Worm (Caenorhabditis elegans) whole organism, L4 larva: ENCODE results near the gene W02A2.9.

Source experiments
- R02D3.7 ChIP-seq: fragments of 150-350 bp; sonication (generic microtip); optimal IDR thresholded peaks from 3 replicates; lab custom pipeline; 2014; ENCODE audit warnings: missing biosample characterization, missing genetic modification characterization
- Y48G9A.11 ChIP-seq: fragments of 200-800 bp; sonication (Bioruptor generic); IDR thresholded peaks from 2 replicates; pipeline ENCODE4 v1.3.6; 2022; ENCODE audit warnings: missing genetic modification reagents, missing genetic modification characterization, missing compliant biosample characterization
- Y5F2A.4 ChIP-seq: fragments of 200-800 bp; sonication (Bioruptor generic); optimal IDR thresholded peaks from 2 replicates; lab custom pipeline; 2018; ENCODE audit warnings: mild to moderate bottlenecking, missing genetic modification characterization, missing compliant biosample characterization
- ceh-32 ChIP-seq: sonication (generic microtip); optimal IDR thresholded peaks from 2 replicates; lab custom pipeline; 2016; ENCODE audit warnings: mild to moderate bottlenecking, missing genetic modification characterization, missing compliant biosample characterization; ENCODE audit not compliant: poor library complexity
- ceh-44 ChIP-seq: fragments of 200-800 bp; sonication (Bioruptor generic); IDR thresholded peaks from 2 replicates; pipeline ENCODE4 v1.3.6; 2022; ENCODE audit warnings: missing genetic modification reagents, missing genetic modification characterization, missing compliant biosample characterization
- ceh-82 ChIP-seq: sonication (generic microtip); optimal IDR thresholded peaks from 2 replicates; lab custom pipeline; 2017; ENCODE audit warnings: missing biosample characterization, missing genetic modification characterization
- cey-2 ChIP-seq: sonication (generic microtip); optimal IDR thresholded peaks from 3 replicates; lab custom pipeline; 2017; ENCODE audit warnings: missing genetic modification characterization, mild to moderate bottlenecking, missing compliant biosample characterization, antibody characterized with exemption, borderline replicate concordance; ENCODE audit not compliant: insufficient read depth
- dmd-9 ChIP-seq: fragments of 200-800 bp; sonication (Bioruptor generic); IDR thresholded peaks from 2 replicates; pipeline ENCODE4 v1.3.6; 2022; ENCODE audit warnings: missing genetic modification reagents, missing genetic modification characterization, missing compliant biosample characterization
- dpl-1 ChIP-seq: fragments of 150-350 bp; optimal IDR thresholded peaks from 2 replicates; lab custom pipeline; 2014; ENCODE audit warnings: missing biosample characterization, missing genetic modification reagents, missing genetic modification characterization
- duxl-1 ChIP-seq: sonication (generic microtip); optimal IDR thresholded peaks from 2 replicates; lab custom pipeline; 2016; ENCODE audit warnings: mild to moderate bottlenecking, missing genetic modification characterization, moderate library complexity, missing compliant biosample characterization; ENCODE audit not compliant: poor library complexity
- hlh-30 ChIP-seq: sonication (generic microtip); optimal IDR thresholded peaks from 2 replicates; lab custom pipeline; 2017; ENCODE audit warnings: antibody characterized with exemption, mild to moderate bottlenecking, missing genetic modification characterization, missing compliant biosample characterization; ENCODE audit not compliant: insufficient read depth
- hmg-1.1 ChIP-seq: fragments of 200-800 bp; sonication (Bioruptor generic); IDR thresholded peaks from 2 replicates; pipeline ENCODE4 v1.3.6; 2022; ENCODE audit warnings: missing genetic modification reagents, missing genetic modification characterization, missing compliant biosample characterization
- jun-1 ChIP-seq: fragments of 150-350 bp; optimal IDR thresholded peaks from 2 replicates; lab custom pipeline; 2014; ENCODE audit warnings: missing biosample characterization, missing genetic modification reagents, missing genetic modification characterization
- lim-7 ChIP-seq: fragments of 200-800 bp; sonication (Bioruptor generic); IDR thresholded peaks from 2 replicates; pipeline ENCODE4 v1.3.6; 2022; ENCODE audit warnings: missing genetic modification characterization, missing compliant biosample characterization
- lin-29 ChIP-seq: fragments of 200-800 bp; sonication (Bioruptor generic); IDR thresholded peaks from 2 replicates; pipeline ENCODE4 v1.3.6; 2022; ENCODE audit warnings: missing genetic modification reagents, missing genetic modification characterization, missing compliant biosample characterization
- lin-38 ChIP-seq: fragments of 200-800 bp; sonication (Bioruptor generic); IDR thresholded peaks from 2 replicates; pipeline ENCODE4 v1.3.6; 2022; ENCODE audit warnings: missing genetic modification reagents, missing genetic modification characterization, missing compliant biosample characterization
- lir-3 ChIP-seq: sonication (generic microtip); optimal IDR thresholded peaks from 2 replicates; lab custom pipeline; 2016; ENCODE audit warnings: mild to moderate bottlenecking, missing genetic modification characterization, missing compliant biosample characterization
- lsy-2 ChIP-seq, 2 experiments: fragments of 150-350 bp in 1 of 2; sonication (generic microtip) in 1 of 2; optimal IDR thresholded peaks; 2 replicates each; lab custom pipeline; 2014 to 2017; ENCODE audit warnings: missing biosample characterization in 2 of 2, missing genetic modification characterization in 2 of 2
- mdt-29 ChIP-seq: fragments of 200-800 bp; sonication (Bioruptor generic); IDR thresholded peaks from 2 replicates; pipeline ENCODE4 v1.3.6; 2022; ENCODE audit warnings: missing genetic modification reagents, missing genetic modification characterization, missing compliant biosample characterization
- mep-1 ChIP-seq: fragments of 150-350 bp; sonication (generic microtip); optimal IDR thresholded peaks from 3 replicates; lab custom pipeline; 2014; ENCODE audit warnings: missing biosample characterization, missing genetic modification characterization
- mes-2 ChIP-seq: sonication (generic microtip); optimal IDR thresholded peaks from 2 replicates; lab custom pipeline; 2016; ENCODE audit warnings: missing genotype, mild to moderate bottlenecking, missing genetic modification characterization, missing compliant biosample characterization; ENCODE audit not compliant: poor library complexity, severe bottlenecking
- nhr-10 ChIP-seq: fragments of 150-350 bp; optimal IDR thresholded peaks from 2 replicates; lab custom pipeline; 2014; ENCODE audit warnings: missing biosample characterization, missing genetic modification characterization
- nhr-28 ChIP-seq: fragments of 150-350 bp; optimal IDR thresholded peaks from 2 replicates; lab custom pipeline; 2014; ENCODE audit warnings: missing biosample characterization, missing genetic modification characterization
- nhr-41 ChIP-seq: fragments of 200-800 bp; sonication (Bioruptor generic); IDR thresholded peaks from 2 replicates; pipeline ENCODE4 v1.3.6; 2022; ENCODE audit warnings: missing genetic modification reagents, missing genetic modification characterization, missing compliant biosample characterization
- nhr-6 ChIP-seq: fragments of 150-350 bp; optimal IDR thresholded peaks from 2 replicates; lab custom pipeline; 2014; ENCODE audit warnings: missing biosample characterization, missing genetic modification characterization
- nhr-77 ChIP-seq: fragments of 150-350 bp; optimal IDR thresholded peaks from 2 replicates; lab custom pipeline; 2014; ENCODE audit warnings: missing biosample characterization, missing genetic modification characterization
- pha-4 ChIP-seq, 2 experiments: fragments of 150-350 bp in 1 of 2; fragments of 200-800 bp in 1 of 2; sonication (Bioruptor generic) in 1 of 2; IDR thresholded peaks in 1 of 2; optimal IDR thresholded peaks in 1 of 2; 2 replicates each; pipeline versions ENCODE4 v1.3.6 to Lab custom; 2014 to 2022; ENCODE audit warnings: missing genetic modification characterization in 2 of 2, missing genetic modification reagents in 2 of 2, missing biosample characterization in 1 of 2, missing compliant biosample characterization in 1 of 2
- pqm-1 ChIP-seq: sonication (generic microtip); optimal IDR thresholded peaks from 2 replicates; lab custom pipeline; 2017; ENCODE audit warnings: missing biosample characterization, missing genetic modification characterization
- sdz-12 ChIP-seq: fragments of 200-800 bp; sonication (Bioruptor generic); optimal IDR thresholded peaks from 2 replicates; lab custom pipeline; 2018; ENCODE audit warnings: mild to moderate bottlenecking, missing genetic modification characterization, missing compliant biosample characterization
- snpc-1.2 ChIP-seq: fragments of 200-800 bp; sonication (Bioruptor generic); IDR thresholded peaks from 2 replicates; pipeline ENCODE4 v1.3.6; 2022; ENCODE audit warnings: missing genetic modification reagents, missing genetic modification characterization, missing compliant biosample characterization
- spr-3 ChIP-seq: fragments of 200-800 bp; sonication (Bioruptor generic); optimal IDR thresholded peaks from 2 replicates; lab custom pipeline; 2018; ENCODE audit warnings: mild to moderate bottlenecking, missing genetic modification characterization, missing compliant biosample characterization
- vab-7 ChIP-seq: fragments of 200-800 bp; sonication (Bioruptor generic); IDR thresholded peaks from 2 replicates; pipeline ENCODE4 v1.3.6; 2022; ENCODE audit warnings: missing genetic modification reagents, missing genetic modification characterization, missing compliant biosample characterization
- zag-1 ChIP-seq: fragments of 150-350 bp; optimal IDR thresholded peaks from 2 replicates; lab custom pipeline; 2014; ENCODE audit warnings: missing biosample characterization, missing genetic modification characterization
- ztf-11 ChIP-seq: fragments of 150-350 bp; optimal IDR thresholded peaks from 2 replicates; lab custom pipeline; 2014; ENCODE audit warnings: missing biosample characterization, missing genetic modification characterization
- ztf-7 ChIP-seq: fragments of 150-350 bp; optimal IDR thresholded peaks from 2 replicates; lab custom pipeline; 2014; ENCODE audit warnings: missing biosample characterization, missing genetic modification characterization

Gene W02A2.9

ce11 chrIV:13369120-13369842 is 21.8 kb downstream of the W02A2.9 start, which contains the start of gene agt-1 (continued):
- TF ChIP-seq dpl-1 (GFP tag; lab: Kevin White, UChicago) (no peak), nhr-28 (no peak), pqm-1 (tag; lab: Kevin White, UChicago) (no peak), snpc-1.2 (peak; percentile 60), ceh-44 (GFP tag; lab: Robert Waterston, UW) (no peak), nhr-10 (no peak), pha-4 (GFP tag; IDR thresholded peaks at IDR 0.05; lab: Robert Waterston, UW) (no peak; the same call in 1 of the 2 replicates), pha-4 (tag; optimal IDR thresholded peaks at IDR 0.05; lab: Kevin White, UChicago) (no peak), duxl-1 (tag; lab: Kevin White, UChicago) (no peak), lir-3 (tag; lab: Kevin White, UChicago) (no peak), mdt-29 (0 out of 2 replicates have a peak, but pooled peaks have one; percentile 44)

- TF ChIP-seq dmd-9 (GFP tag; lab: Robert Waterston, UW) (no peak), nhr-77 (tag; lab: Kevin White, UChicago) (peak; percentile 16), mep-1 (tag; lab: Kevin White, UChicago) (peak; percentile 3), nhr-41 (GFP tag; lab: Robert Waterston, UW) (no peak), Y5F2A.4 (GFP tag; lab: Kevin White, UChicago) (no peak), dpl-1 (GFP tag; lab: Kevin White, UChicago) (peak; percentile 44), lsy-2 (tag; optimal IDR thresholded peaks at IDR 0.05; lab: Kevin White, UChicago) (peak in 1 of 2 experiments; percentile 75), hmg-1.1 (GFP tag; lab: Robert Waterston, UW) (no peak), R02D3.7 (tag; lab: Kevin White, UChicago) (no peak), hlh-30 (tag; lab: Kevin White, UChicago) (peak; percentile 28), ztf-7 (peak; percentile 40), lin-38 (GFP tag; lab: Robert Waterston, UW) (peak; percentile 39; the same call in 1 of the 2 replicates), mes-2 (tag; lab: Kevin White, UChicago) (peak; percentile 58)
Observed at ce11 chrIV:13370235-13370739, 22.8 kb downstream of the W02A2.9 start, which contains the start of the genes rla-2, popl-7 and Y62E10A.24. rla-2 (minus strand) TSS chrIV:13370285. popl-7 (plus strand) TSS chrIV:13370689. Y62E10A.24 (plus strand) TSS chrIV:13370710.

ce11 chrIV:13371699-13372098 is 24.2 kb downstream of the W02A2.9 start, which contains the start of gene Y62E10A.6:
Y62E10A.6 (plus strand) TSS chrIV:13371999.
- TF ChIP-seq ztf-11, result no peak
- no peak for TF ChIP-seq R02D3.7 (tag; lab: Kevin White, UChicago)
- TF ChIP-seq cey-2 (tag; lab: Kevin White, UChicago), result no peak
- 0 out of 2 replicates have a peak, but pooled peaks have one; percentile 20 for TF ChIP-seq Y48G9A.11 (GFP tag; lab: Robert Waterston, UW)
- TF ChIP-seq lin-38 (GFP tag; lab: Robert Waterston, UW), result 0 out of 2 replicates have a peak, but pooled peaks have one; percentile 13
- TF ChIP-seq, all 104 proteins: peak for 2

ce11 chrIV:13374918-13375317 is 27.5 kb downstream of the W02A2.9 start:
- no peak for TF ChIP-seq lsy-2 (tag; optimal IDR thresholded peaks at IDR 0.05; lab: Kevin White, UChicago)
- no peak for TF ChIP-seq lin-38 (GFP tag; lab: Robert Waterston, UW)
- TF ChIP-seq lim-7 (GFP tag; lab: Robert Waterston, UW), result no peak
- TF ChIP-seq sdz-12 (GFP tag; lab: Kevin White, UChicago), result no peak
- no peak for TF ChIP-seq ceh-32 (tag; lab: Kevin White, UChicago)
- no peak for TF ChIP-seq lin-29
- TF ChIP-seq nhr-6 (tag; lab: Kevin White, UChicago), result no peak
- no peak for TF ChIP-seq ceh-82
- no peak for TF ChIP-seq vab-7 (GFP tag; lab: Robert Waterston, UW)
- TF ChIP-seq jun-1 (tag; lab: Kevin White, UChicago), result no peak
- no peak for TF ChIP-seq hlh-30 (tag; lab: Kevin White, UChicago)
- no peak for TF ChIP-seq spr-3
- no peak for TF ChIP-seq lir-3 (tag; lab: Kevin White, UChicago)
- no peak for TF ChIP-seq zag-1
- TF ChIP-seq, all 104 proteins: peak for 0
